Worm (Caenorhabditis elegans) whole organism, young adult: ENCODE results near the gene K02F6.8.

Experiments used
- F49E8.2 ChIP-seq: sonication (generic microtip); optimal IDR thresholded peaks from 3 replicates; lab custom pipeline; 2017; ENCODE audit warnings: missing genetic modification characterization, mild to moderate bottlenecking, missing compliant biosample characterization, antibody characterized with exemption, moderate library complexity; ENCODE audit not compliant: insufficient read depth
- F57A8.1 ChIP-seq: fragments of 200-800 bp; sonication (Bioruptor generic); optimal IDR thresholded peaks from 2 replicates; lab custom pipeline; 2018; ENCODE audit warnings: mild to moderate bottlenecking, missing genetic modification characterization, moderate library complexity, missing compliant biosample characterization
- akir-1 ChIP-seq: fragments of 200-800 bp; sonication (Bioruptor generic); optimal IDR thresholded peaks from 2 replicates; lab custom pipeline; 2018; ENCODE audit warnings: mild to moderate bottlenecking, missing genetic modification characterization, moderate library complexity, missing compliant biosample characterization
- athp-1 ChIP-seq: sonication (generic microtip); optimal IDR thresholded peaks from 2 replicates; lab custom pipeline; 2017; ENCODE audit warnings: mild to moderate bottlenecking, missing genetic modification characterization, missing compliant biosample characterization
- ceh-100 ChIP-seq: fragments of 200-800 bp; sonication (Bioruptor generic); IDR thresholded peaks from 2 replicates; pipeline ENCODE4 v1.3.6; 2022; ENCODE audit warnings: missing genetic modification reagents, missing genetic modification characterization, missing compliant biosample characterization
- dpl-1 ChIP-seq: fragments of 150-350 bp; optimal IDR thresholded peaks from 2 replicates; lab custom pipeline; 2014; ENCODE audit warnings: missing biosample characterization, missing genetic modification reagents, missing genetic modification characterization
- lin-40 ChIP-seq: sonication (generic microtip); optimal IDR thresholded peaks from 2 replicates; lab custom pipeline; 2016; ENCODE audit warnings: missing genetic modification characterization, mild to moderate bottlenecking, missing compliant biosample characterization, missing genotype, missing genetic modification reagents
- snpc-4 ChIP-seq, 5 experiments: fragments of 150-350 bp in 1 of 5; sonication (generic microtip) in 4 of 5; optimal IDR thresholded peaks; 2 replicates each; lab custom pipeline; 2014 to 2018; ENCODE audit warnings: missing genetic modification characterization in 5 of 5, missing biosample characterization in 3 of 5, antibody characterized with exemption in 2 of 5, mild to moderate bottlenecking in 2 of 5, missing compliant biosample characterization in 2 of 5, missing genotype in 2 of 5, moderate library complexity in 2 of 5, missing genetic modification reagents in 1 of 5
- unc-130 ChIP-seq: sonication (generic microtip); optimal IDR thresholded peaks from 2 replicates; lab custom pipeline; 2016; ENCODE audit warnings: missing genetic modification reagents, missing genetic modification characterization, missing compliant biosample characterization
- ztf-26 ChIP-seq: sonication (generic microtip); optimal IDR thresholded peaks from 2 replicates; lab custom pipeline; 2017; ENCODE audit warnings: missing genetic modification characterization, missing compliant biosample characterization

ce11 chrII:2525652-2526051, 9.2 kb downstream of the K02F6.8 start:
- TF ChIP-seq unc-130 (no peak), lin-40 (tag; lab: Kevin White, UChicago) (no peak), F57A8.1 (GFP tag; lab: Kevin White, UChicago) (no peak), ztf-26 (tag; lab: Kevin White, UChicago) (no peak), F49E8.2 (tag; lab: Kevin White, UChicago) (no peak), dpl-1 (GFP tag; lab: Kevin White, UChicago) (no peak), akir-1 (GFP tag; lab: Kevin White, UChicago) (no peak), ceh-100 (GFP tag; lab: Robert Waterston, UW) (no peak), snpc-4 (GFP tag; optimal IDR thresholded peaks at IDR 0.05; lab: Kevin White, UChicago) (no peak), snpc-4 (tag; optimal IDR thresholded peaks at IDR 0.05; lab: Kevin White, UChicago) (no peak), athp-1 (tag; lab: Kevin White, UChicago) (no peak)
